Fruit fly (Drosophila melanogaster) whole organism, wandering third instar larva: ENCODE results near the gene Tbc1d22.

Source experiments
- CG9705 ChIP-seq: fragments of 200-800 bp; sonication (Bioruptor generic); optimal IDR thresholded peaks from 2 replicates; lab custom pipeline; 2018; ENCODE audit warnings: missing biosample characterization, mild to moderate bottlenecking, missing genetic modification characterization
- fru ChIP-seq: fragments of 200-800 bp; sonication (Bioruptor generic); optimal IDR thresholded peaks from 3 replicates; lab custom pipeline; 2016; ENCODE audit warnings: missing biosample characterization, mild to moderate bottlenecking, missing genetic modification characterization
- pan ChIP-seq: fragments of >200 bp; optimal IDR thresholded peaks from 2 replicates; lab custom pipeline; 2017
- psq ChIP-seq: fragments of 200-800 bp; sonication (Bioruptor generic); optimal IDR thresholded peaks from 3 replicates; lab custom pipeline; 2017; ENCODE audit warnings: missing biosample characterization, mild to moderate bottlenecking, missing genetic modification characterization, moderate library complexity

dm6 chr3R:21109712-21110111 is 7.7 kb downstream of the Tbc1d22 start:
- TF ChIP-seq pan (no peak), CG9705 (GFP tag; lab: Kevin White, UChicago) (no peak), fru (no peak), psq (GFP tag; lab: Kevin White, UChicago) (no peak)
